Worm (Caenorhabditis elegans): ENCODE measurements around the gene F39F10.4.

DNA sequence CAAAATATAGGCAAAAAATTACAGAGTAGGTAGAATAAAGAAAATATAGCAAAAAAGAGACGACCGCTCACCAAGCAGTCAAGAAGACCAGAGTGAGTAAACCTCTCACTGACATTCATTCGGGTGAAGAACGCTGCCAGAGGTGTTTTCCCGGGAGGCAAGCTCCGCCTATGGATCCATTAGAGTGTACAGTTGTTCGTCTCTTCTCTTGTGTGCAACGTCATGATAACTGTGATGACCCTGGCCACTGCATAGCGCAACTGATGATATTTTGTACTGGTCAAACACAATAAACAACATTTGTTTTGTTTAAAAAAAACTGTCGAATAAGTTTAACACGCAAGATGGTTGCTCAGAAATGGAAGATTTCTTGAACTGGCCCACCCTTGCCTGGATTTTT is 49.3 kb upstream of the F39F10.4 start, which contains the start of gene F52G3.8:
- no peak for TF ChIP-seq bed-3 (GFP tag; optimal IDR thresholded peaks at IDR 0.05)
- no peak for TF ChIP-seq unc-62 (GFP tag; optimal IDR thresholded peaks at IDR 0.05)
- TF ChIP-seq blmp-1 (tag; optimal IDR thresholded peaks at IDR 0.05): no peak
- no peak for TF ChIP-seq lsy-2 (tag; optimal IDR thresholded peaks at IDR 0.05)
- TF ChIP-seq nhr-237 (tag; optimal IDR thresholded peaks at IDR 0.05): no peak
- no peak for TF ChIP-seq nhr-12 (tag; optimal IDR thresholded peaks at IDR 0.05)
- TF ChIP-seq mep-1 (tag; optimal IDR thresholded peaks at IDR 0.05): no peak
- no peak for TF ChIP-seq ces-1 (GFP tag; optimal IDR thresholded peaks at IDR 0.05)
- TF ChIP-seq drap-1 (GFP tag; optimal IDR thresholded peaks at IDR 0.05): no peak
- no peak for TF ChIP-seq snpc-4 (tag; optimal IDR thresholded peaks at IDR 0.05)

All from whole organism, mixed stage, embryonic.